Fruit fly (Drosophila melanogaster) whole organism, wandering third instar larva: ENCODE results near the gene CG46468.

Experiments used
- GATAd ChIP-seq: sonication (Bioruptor generic); optimal IDR thresholded peaks from 2 replicates; lab custom pipeline; 2016; ENCODE audit warnings: missing biosample characterization, missing genetic modification characterization
- Hr78 ChIP-seq: fragments of >200 bp; optimal IDR thresholded peaks from 2 replicates; lab custom pipeline; 2017; ENCODE audit warnings: missing biosample characterization, missing genetic modification characterization
- Rel ChIP-seq, 2 experiments: fragments of 200-800 bp; sonication (Bioruptor generic) in 1 of 2; optimal IDR thresholded peaks; 2 replicates in 1 of 2; 3 replicates in 1 of 2; lab custom pipeline; 2016 to 2019; ENCODE audit warnings: mild to moderate bottlenecking in 2 of 2, missing biosample characterization in 2 of 2, missing genetic modification characterization in 2 of 2, moderate library complexity in 1 of 2
- br ChIP-seq: fragments of 200-800 bp; sonication (Bioruptor generic); optimal IDR thresholded peaks from 2 replicates; lab custom pipeline; 2016; ENCODE audit warnings: missing biosample characterization, missing genetic modification characterization
- ey ChIP-seq: fragments of 200-800 bp; sonication (Bioruptor generic); optimal IDR thresholded peaks from 2 replicates; lab custom pipeline; 2016; ENCODE audit warnings: missing biosample characterization, missing genetic modification characterization
- h ChIP-seq: fragments of 200-800 bp; sonication (Bioruptor generic); optimal IDR thresholded peaks from 3 replicates; lab custom pipeline; 2016; ENCODE audit warnings: missing biosample characterization, mild to moderate bottlenecking, missing genetic modification characterization
- usp ChIP-seq: fragments of >200 bp; optimal IDR thresholded peaks from 2 replicates; lab custom pipeline; 2017; ENCODE audit warnings: missing biosample characterization, missing genetic modification characterization

DNA sequence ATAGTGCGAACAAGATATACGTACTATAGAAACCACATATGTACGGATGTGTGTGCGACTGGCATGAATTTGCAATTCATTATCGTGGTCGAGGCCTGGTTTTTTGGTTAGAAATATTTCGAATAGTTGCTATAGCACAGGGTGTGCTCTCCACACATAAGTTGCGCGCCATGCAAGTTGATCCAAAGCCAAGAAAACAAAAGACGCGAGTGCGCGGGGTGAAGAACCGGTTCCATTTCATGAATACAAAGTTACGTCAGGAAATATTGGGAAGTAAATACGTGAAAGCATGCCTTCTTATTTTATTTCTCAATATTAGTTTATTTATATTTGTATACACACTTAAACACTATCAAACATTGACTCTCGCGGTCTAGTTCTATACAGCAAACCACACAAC lies 48.7 kb upstream of the CG46468 start:
- TF ChIP-seq h: no peak
- no peak for TF ChIP-seq usp (GFP tag; lab: Kevin White, UChicago)
- TF ChIP-seq GATAd (GFP tag; lab: Kevin White, UChicago): no peak
- no peak for TF ChIP-seq Hr78 (GFP tag; lab: Kevin White, UChicago)
- TF ChIP-seq ey (GFP tag; lab: Kevin White, UChicago): no peak
- TF ChIP-seq Rel (GFP tag; optimal IDR thresholded peaks at IDR 0.05; lab: Kevin White, UChicago): no peak
- TF ChIP-seq Rel (tag; optimal IDR thresholded peaks at IDR 0.05; lab: Kevin White, UChicago): no peak
- TF ChIP-seq br (GFP tag; lab: Kevin White, UChicago): no peak
